Worm (Caenorhabditis elegans) whole organism, early embryonic: ENCODE measurements around the gene C11D2.4.

Experiments
- aly-1 ChIP-seq: sonication (generic microtip); optimal IDR thresholded peaks from 2 replicates; lab custom pipeline; 2016; ENCODE audit warnings: missing genetic modification characterization, missing compliant biosample characterization
- ama-1 ChIP-seq: fragments of 150-350 bp; optimal IDR thresholded peaks from 2 replicates; lab custom pipeline; 2014
- ets-7 ChIP-seq: sonication (generic microtip); optimal IDR thresholded peaks from 2 replicates; lab custom pipeline; 2016; ENCODE audit warnings: missing genotype, missing genetic modification characterization, missing compliant biosample characterization

- TF ChIP-seq ama-1 (lab: Kevin White, UChicago) (no peak), aly-1 (no peak), ets-7 (no peak)
Observed at ce11 chrIV:6140700-6141099, 16.1 kb downstream of the C11D2.4 start.
